Fruit fly (Drosophila melanogaster): Measurements from ENCODE around the gene nebu.

The nebu gene

dm6 chr3L:12803159-12804034 lies 39.5 kb downstream of the nebu start (continued):
- TF ChIP-seq Rfx (GFP tag; IDR thresholded peaks at IDR 0.05) (peak; percentile 61), PHDP (tag; optimal IDR thresholded peaks at IDR 0.05) (peak; percentile 17), Bdp1 (GFP tag; optimal IDR thresholded peaks at IDR 0.05) (no peak), so (GFP tag; IDR thresholded peaks at IDR 0.05) (no peak), Atf3 (GFP tag; optimal IDR thresholded peaks at IDR 0.05) (no peak), en (GFP tag; optimal IDR thresholded peaks at IDR 0.05) (no peak), CG17186 (GFP tag; optimal IDR thresholded peaks at IDR 0.05) (no peak), CG10565 (GFP tag; optimal IDR thresholded peaks at IDR 0.05) (no peak), CG31365 (tag; optimal IDR thresholded peaks at IDR 0.05) (no peak), knrl (GFP tag; IDR thresholded peaks at IDR 0.05; ENCODE audit: partially characterized antibody) (no peak), CG1602 (GFP tag; optimal IDR thresholded peaks at IDR 0.05) (no peak), CG12236 (GFP tag; optimal IDR thresholded peaks at IDR 0.05) (no peak), Hsf (GFP tag; optimal IDR thresholded peaks at IDR 0.05) (peak; percentile 51), caup (GFP tag; optimal IDR thresholded peaks at IDR 0.05; ENCODE audit: severe bottlenecking) (peak; percentile 8), Side (GFP tag; optimal IDR thresholded peaks at IDR 0.05) (peak; percentile 54), kni (GFP tag; optimal IDR thresholded peaks at IDR 0.05) (no peak), CG4617 (GFP tag; optimal IDR thresholded peaks at IDR 0.05; ENCODE audit: borderline replicate concordance) (no peak), CG5180 (GFP tag; optimal IDR thresholded peaks at IDR 0.05) (no peak), sima (GFP tag; optimal IDR thresholded peaks at IDR 0.05) (no peak), CG30020 (tag; optimal IDR thresholded peaks at IDR 0.05) (no peak), CG2129 (GFP tag; IDR thresholded peaks at IDR 0.05; ENCODE audit: partially characterized antibody) (no peak), HmgZ (tag; optimal IDR thresholded peaks at IDR 0.05) (no peak), HHEX (GFP tag; optimal IDR thresholded peaks at IDR 0.05) (no peak), CG14710 (tag; optimal IDR thresholded peaks at IDR 0.05) (no peak), CG15011 (GFP tag; optimal IDR thresholded peaks at IDR 0.05) (peak; percentile 14), CG5953 (GFP tag; IDR thresholded peaks at IDR 0.05) (no peak), Tbp (GFP tag; optimal IDR thresholded peaks at IDR 0.05) (no peak), CG1832 (GFP tag; optimal IDR thresholded peaks at IDR 0.05) (no peak), Hand (GFP tag; optimal IDR thresholded peaks at IDR 0.05) (peak; percentile 32), btn (GFP tag; optimal IDR thresholded peaks at IDR 0.05) (no peak), Deaf1 (tag; optimal IDR thresholded peaks at IDR 0.05) (peak; percentile 22), otp (GFP tag; IDR thresholded peaks at IDR 0.05) (no peak), CG7271 (tag; optimal IDR thresholded peaks at IDR 0.05) (no peak), Scr (GFP tag; IDR thresholded peaks at IDR 0.05; ENCODE audit: partially characterized antibody) (no peak), pfk (GFP tag; optimal IDR thresholded peaks at IDR 0.05) (no peak), CG11695 (GFP tag; IDR thresholded peaks at IDR 0.05) (no peak), run (tag; optimal IDR thresholded peaks at IDR 0.05) (no peak), hb (GFP tag; IDR thresholded peaks at IDR 0.05; ENCODE audit: partially characterized antibody) (no peak), bowl (GFP tag; IDR thresholded peaks at IDR 0.05) (no peak), pho (GFP tag; optimal IDR thresholded peaks at IDR 0.05) (peak; percentile 57), dimm (GFP tag; IDR thresholded peaks at IDR 0.05) (no peak), scrt (GFP tag; optimal IDR thresholded peaks at IDR 0.05) (peak; percentile 36), Usf (GFP tag; optimal IDR thresholded peaks at IDR 0.05) (no peak), usp (GFP tag; optimal IDR thresholded peaks at IDR 0.05) (no peak), CG16813 (GFP tag; IDR thresholded peaks at IDR 0.05; ENCODE audit: partially characterized antibody) (no peak), CG14014 (GFP tag; IDR thresholded peaks at IDR 0.05) (peak; percentile 41; the same call in 1 of the 2 replicates), dysf (GFP tag; IDR thresholded peaks at IDR 0.05) (peak; percentile 46; the same call in 1 of the 3 replicates), tx (GFP tag; optimal IDR thresholded peaks at IDR 0.05) (peak; percentile 24), cato (GFP tag; optimal IDR thresholded peaks at IDR 0.05; ENCODE audit: borderline replicate concordance) (no peak)
